Fruit fly (Drosophila melanogaster) whole organism, wandering third instar larva: Measurements from ENCODE around the gene Sarm.

Experiments used
- Dfd ChIP-seq: fragments of >200 bp; optimal IDR thresholded peaks from 2 replicates; lab custom pipeline; 2017; ENCODE audit warnings: missing biosample characterization, missing genetic modification characterization
- Hnf4 ChIP-seq: fragments of 200-800 bp; sonication (Bioruptor generic); optimal IDR thresholded peaks from 2 replicates; lab custom pipeline; 2016; ENCODE audit warnings: missing biosample characterization, mild to moderate bottlenecking, missing genetic modification characterization
- Hr78 ChIP-seq: fragments of >200 bp; optimal IDR thresholded peaks from 2 replicates; lab custom pipeline; 2017; ENCODE audit warnings: missing biosample characterization, missing genetic modification characterization
- Jra ChIP-seq: sonication (Bioruptor generic); optimal IDR thresholded peaks from 2 replicates; lab custom pipeline; 2016; ENCODE audit warnings: missing biosample characterization, missing genetic modification characterization
- Rel ChIP-seq, 2 experiments: fragments of 200-800 bp; sonication (Bioruptor generic) in 1 of 2; optimal IDR thresholded peaks; 2 replicates in 1 of 2; 3 replicates in 1 of 2; lab custom pipeline; 2016 to 2019; ENCODE audit warnings: mild to moderate bottlenecking in 2 of 2, missing biosample characterization in 2 of 2, missing genetic modification characterization in 2 of 2, moderate library complexity in 1 of 2
- br ChIP-seq: fragments of 200-800 bp; sonication (Bioruptor generic); optimal IDR thresholded peaks from 2 replicates; lab custom pipeline; 2016; ENCODE audit warnings: missing biosample characterization, missing genetic modification characterization
- pan ChIP-seq: fragments of >200 bp; optimal IDR thresholded peaks from 2 replicates; lab custom pipeline; 2017
- psq ChIP-seq: fragments of 200-800 bp; sonication (Bioruptor generic); optimal IDR thresholded peaks from 3 replicates; lab custom pipeline; 2017; ENCODE audit warnings: missing biosample characterization, mild to moderate bottlenecking, missing genetic modification characterization, moderate library complexity
- rgr ChIP-seq: fragments of 200-800 bp; sonication (Bioruptor generic); optimal IDR thresholded peaks from 3 replicates; lab custom pipeline; 2016; ENCODE audit warnings: missing biosample characterization, mild to moderate bottlenecking, missing genetic modification characterization
- sv ChIP-seq: fragments of 200-800 bp; sonication (Bioruptor generic); optimal IDR thresholded peaks from 3 replicates; lab custom pipeline; 2016; ENCODE audit warnings: missing biosample characterization, missing genetic modification characterization
- usp ChIP-seq: fragments of >200 bp; optimal IDR thresholded peaks from 2 replicates; lab custom pipeline; 2017; ENCODE audit warnings: missing biosample characterization, missing genetic modification characterization
- woc ChIP-seq: sonication (Bioruptor generic); optimal IDR thresholded peaks from 2 replicates; lab custom pipeline; 2016; ENCODE audit warnings: missing biosample characterization, mild to moderate bottlenecking, missing genetic modification characterization

- TF ChIP-seq woc (GFP tag; lab: Kevin White, UChicago) (no peak), Jra (no peak), usp (GFP tag; lab: Kevin White, UChicago) (no peak), psq (GFP tag; lab: Kevin White, UChicago) (no peak), Hnf4 (GFP tag; lab: Kevin White, UChicago) (no peak), Hr78 (GFP tag; lab: Kevin White, UChicago) (no peak), br (no peak), pan (lab: Kevin White, UChicago) (no peak), Rel (GFP tag; optimal IDR thresholded peaks at IDR 0.05; lab: Kevin White, UChicago) (no peak), Rel (tag; optimal IDR thresholded peaks at IDR 0.05; lab: Kevin White, UChicago) (no peak), rgr (GFP tag; lab: Kevin White, UChicago) (no peak), Dfd (GFP tag; lab: Kevin White, UChicago) (no peak), sv (GFP tag; lab: Kevin White, UChicago) (no peak)
These were observed 53.1 kb downstream of the Sarm start for dm6 chr3L:8116809-8117208.
